Fruit fly (Drosophila melanogaster) whole organism, embryonic: ENCODE data around the gene Vps39.
A peak's percentile ranks its signal among the peaks of the same experiment; 100 is the strongest.

ENCODE experiments used
- ATbp ChIP-seq: fragments of 200-800 bp; sonication (Bioruptor generic); optimal IDR thresholded peaks from 2 replicates; lab custom pipeline; 2017; ENCODE audit warnings: missing biosample characterization, mild to moderate bottlenecking, missing genetic modification characterization, missing genetic modification reagents
- Adf1 ChIP-seq: fragments of 200-800 bp; sonication (Bioruptor generic); IDR thresholded peaks from 2 replicates; pipeline ENCODE4 v1.3.6; 2022; ENCODE audit warnings: missing biosample characterization, missing genetic modification characterization
- Atf6 ChIP-seq: fragments of 200-800 bp; sonication (Bioruptor generic); IDR thresholded peaks from 2 replicates; pipeline ENCODE4 v1.3.6; 2022; ENCODE audit warnings: missing biosample characterization, missing genetic modification characterization
- B-H1 ChIP-seq: fragments of 200-800 bp; sonication (Bioruptor generic); IDR thresholded peaks from 3 replicates; pipeline ENCODE4 v1.3.6; 2022; ENCODE audit warnings: missing biosample characterization, missing genetic modification characterization
- BtbVII ChIP-seq: fragments of 200-800 bp; sonication (Bioruptor generic); optimal IDR thresholded peaks from 3 replicates; lab custom pipeline; 2017; ENCODE audit warnings: missing biosample characterization, mild to moderate bottlenecking, missing genetic modification characterization
- CG11504 ChIP-seq: fragments of 200-800 bp; sonication (Bioruptor generic); optimal IDR thresholded peaks from 3 replicates; lab custom pipeline; 2019; ENCODE audit warnings: missing biosample characterization, mild to moderate bottlenecking, missing genetic modification characterization, moderate library complexity
- CG12155 ChIP-seq: fragments of 200-800 bp; sonication (Bioruptor generic); optimal IDR thresholded peaks from 3 replicates; lab custom pipeline; 2016; ENCODE audit warnings: missing biosample characterization, missing genetic modification characterization
- CG12236 ChIP-seq: fragments of 200-800 bp; sonication (Bioruptor generic); optimal IDR thresholded peaks from 2 replicates; lab custom pipeline; 2016; ENCODE audit warnings: missing biosample characterization, missing genetic modification characterization
- CG14667 ChIP-seq: fragments of 200-800 bp; sonication (Bioruptor generic); IDR thresholded peaks from 2 replicates; pipeline ENCODE4 v1.3.6; 2022; ENCODE audit warnings: missing biosample characterization, missing genetic modification characterization
- CG17328 ChIP-seq: fragments of 200-800 bp; sonication (Bioruptor generic); IDR thresholded peaks from 2 replicates; pipeline ENCODE4 v1.3.6; 2022; ENCODE audit warnings: missing biosample characterization, missing genetic modification characterization
- CG17568 ChIP-seq: fragments of 200-800 bp; sonication (Bioruptor generic); optimal IDR thresholded peaks from 2 replicates; lab custom pipeline; 2018; ENCODE audit warnings: missing biosample characterization, mild to moderate bottlenecking, missing genetic modification characterization, moderate library complexity
- CG2875 ChIP-seq: fragments of 200-800 bp; sonication (Bioruptor generic); optimal IDR thresholded peaks from 2 replicates; lab custom pipeline; 2017; ENCODE audit warnings: missing biosample characterization, mild to moderate bottlenecking, missing genetic modification characterization, missing genetic modification reagents
- CG34422 ChIP-seq: fragments of 200-800 bp; sonication (Bioruptor generic); IDR thresholded peaks from 3 replicates; pipeline ENCODE4 v1.3.6; 2022; ENCODE audit warnings: missing biosample characterization, missing genetic modification characterization
- CG6765 ChIP-seq: fragments of 200-800 bp; sonication (Bioruptor generic); optimal IDR thresholded peaks from 3 replicates; lab custom pipeline; 2017; ENCODE audit warnings: missing biosample characterization, mild to moderate bottlenecking, missing genetic modification characterization
- CG6854 ChIP-seq: fragments of 200-800 bp; sonication (Bioruptor generic); optimal IDR thresholded peaks from 3 replicates; lab custom pipeline; 2017; ENCODE audit warnings: missing biosample characterization, mild to moderate bottlenecking, missing genetic modification characterization
- CG8924 ChIP-seq: fragments of 200-800 bp; optimal IDR thresholded peaks from 3 replicates; lab custom pipeline; 2019; ENCODE audit warnings: missing biosample characterization, mild to moderate bottlenecking, missing genetic modification characterization, moderate library complexity
- Gug ChIP-seq: fragments of 200-800 bp; sonication (Bioruptor generic); IDR thresholded peaks from 4 replicates; pipeline ENCODE4 v1.3.6; 2022; ENCODE audit warnings: missing biosample characterization, missing genetic modification characterization
- HLH4C ChIP-seq: fragments of 200-800 bp; sonication (Bioruptor generic); IDR thresholded peaks from 3 replicates; pipeline ENCODE4 v1.3.6; 2022; ENCODE audit warnings: missing biosample characterization, missing genetic modification characterization; ENCODE audit not compliant: partially characterized antibody
- HmgZ ChIP-seq: fragments of 200-800 bp; sonication (Bioruptor generic); optimal IDR thresholded peaks from 2 replicates; lab custom pipeline; 2018; ENCODE audit warnings: missing biosample characterization, mild to moderate bottlenecking, missing genetic modification characterization
- Hr51 ChIP-seq, 2 experiments: fragments of 200-800 bp; sonication (Bioruptor generic); optimal IDR thresholded peaks; 2 replicates in 1 of 2; 3 replicates in 1 of 2; lab custom pipeline; 2016 to 2018; ENCODE audit warnings: missing biosample characterization in 2 of 2, missing genetic modification characterization in 2 of 2, mild to moderate bottlenecking in 1 of 2, moderate library complexity in 1 of 2
- Lhr ChIP-seq: fragments of 200-800 bp; sonication (Bioruptor generic); optimal IDR thresholded peaks from 3 replicates; lab custom pipeline; 2017; ENCODE audit warnings: mild to moderate bottlenecking, missing biosample characterization, missing genetic modification reagents, missing genetic modification characterization
- MBD-R2 ChIP-seq: fragments of 200-800 bp; sonication (Bioruptor generic); IDR thresholded peaks from 2 replicates; pipeline ENCODE4 v1.3.6; 2022; ENCODE audit warnings: missing biosample characterization, missing genetic modification characterization
- Mes4 ChIP-seq: fragments of 200-800 bp; sonication (Bioruptor generic); optimal IDR thresholded peaks from 2 replicates; lab custom pipeline; 2016; ENCODE audit warnings: missing biosample characterization, missing genetic modification characterization
- NFAT ChIP-seq: fragments of 200-800 bp; sonication (Bioruptor generic); IDR thresholded peaks from 2 replicates; pipeline ENCODE4 v1.3.6; 2022; ENCODE audit warnings: missing biosample characterization, missing genetic modification characterization
- Nf-YA ChIP-seq: fragments of 200-800 bp; sonication (Bioruptor generic); IDR thresholded peaks from 2 replicates; pipeline ENCODE4 v1.3.6; 2022; ENCODE audit warnings: missing biosample characterization, missing genetic modification characterization
- Opbp ChIP-seq: fragments of 200-800 bp; sonication (Bioruptor generic); IDR thresholded peaks from 3 replicates; pipeline ENCODE4 v1.3.6; 2022; ENCODE audit warnings: missing biosample characterization, missing genetic modification characterization; ENCODE audit not compliant: partially characterized antibody
- Side ChIP-seq: fragments of 200-800 bp; sonication (Bioruptor generic); optimal IDR thresholded peaks from 2 replicates; lab custom pipeline; 2016; ENCODE audit warnings: missing biosample characterization, missing genetic modification characterization
- Trl ChIP-seq, 3 experiments: fragments of >200 bp in 2 of 3; fragments of 200-800 bp in 1 of 3; sonication (Bioruptor generic) in 1 of 3; optimal IDR thresholded peaks; 2 replicates in 1 of 3; 3 replicates in 2 of 3; lab custom pipeline; 2016 to 2017; ENCODE audit warnings: missing biosample characterization in 1 of 3, missing genetic modification characterization in 1 of 3
- ase ChIP-seq: fragments of 200-800 bp; sonication (Bioruptor generic); IDR thresholded peaks from 3 replicates; pipeline ENCODE4 v1.3.6; 2022; ENCODE audit warnings: missing biosample characterization, missing genetic modification characterization
- cato ChIP-seq: fragments of 200-800 bp; sonication (Bioruptor generic); optimal IDR thresholded peaks from 2 replicates; lab custom pipeline; 2016; ENCODE audit warnings: missing biosample characterization, missing genetic modification characterization, borderline replicate concordance
- cg ChIP-seq: fragments of 200-800 bp; sonication (Bioruptor generic); optimal IDR thresholded peaks from 3 replicates; lab custom pipeline; 2019; ENCODE audit warnings: missing biosample characterization, mild to moderate bottlenecking, missing genetic modification characterization, moderate library complexity
- chinmo ChIP-seq: fragments of 200-800 bp; sonication (Bioruptor generic); IDR thresholded peaks from 4 replicates; pipeline ENCODE4 v1.3.6; 2022; ENCODE audit warnings: missing biosample characterization, missing genetic modification characterization; ENCODE audit not compliant: partially characterized antibody
- ci ChIP-seq: fragments of 200-800 bp; sonication (Bioruptor generic); IDR thresholded peaks from 3 replicates; pipeline ENCODE4 v1.3.6; 2022; ENCODE audit warnings: missing biosample characterization, missing genetic modification characterization
- dysf ChIP-seq: fragments of 200-800 bp; sonication (Bioruptor generic); IDR thresholded peaks from 3 replicates; pipeline ENCODE4 v1.3.6; 2022; ENCODE audit warnings: missing biosample characterization, missing genetic modification characterization
- eyg ChIP-seq: fragments of 200-800 bp; sonication (Bioruptor generic); optimal IDR thresholded peaks from 3 replicates; lab custom pipeline; 2016; ENCODE audit warnings: missing biosample characterization, missing genetic modification characterization
- ftz-f1 ChIP-seq: fragments of 200-800 bp; sonication (Bioruptor generic); optimal IDR thresholded peaks from 2 replicates; lab custom pipeline; 2016; ENCODE audit warnings: missing biosample characterization, missing genetic modification characterization
- gcm2 ChIP-seq: fragments of 200-800 bp; sonication (Bioruptor generic); optimal IDR thresholded peaks from 2 replicates; lab custom pipeline; 2016; ENCODE audit warnings: missing biosample characterization, missing genetic modification characterization
- ind ChIP-seq: fragments of 200-800 bp; sonication (Bioruptor generic); optimal IDR thresholded peaks from 3 replicates; lab custom pipeline; 2016; ENCODE audit warnings: missing biosample characterization, missing genetic modification characterization
- jing ChIP-seq: fragments of 200-800 bp; sonication (Bioruptor generic); optimal IDR thresholded peaks from 2 replicates; lab custom pipeline; 2018; ENCODE audit warnings: missing biosample characterization, mild to moderate bottlenecking, missing genetic modification characterization
- kay ChIP-seq: fragments of 200-800 bp; sonication (Bioruptor generic); optimal IDR thresholded peaks from 2 replicates; lab custom pipeline; 2016; ENCODE audit warnings: missing biosample characterization, missing genetic modification characterization
- ken ChIP-seq: fragments of 200-800 bp; sonication (Bioruptor generic); IDR thresholded peaks from 3 replicates; pipeline ENCODE4 v1.3.6; 2022; ENCODE audit warnings: missing biosample characterization, missing genetic modification characterization
- klu ChIP-seq: fragments of 200-800 bp; sonication (Bioruptor generic); IDR thresholded peaks from 2 replicates; pipeline ENCODE4 v1.3.6; 2022; ENCODE audit warnings: missing biosample characterization, missing genetic modification characterization
- kni ChIP-seq: fragments of 200-800 bp; sonication (Bioruptor generic); optimal IDR thresholded peaks from 3 replicates; lab custom pipeline; 2017; ENCODE audit warnings: mild to moderate bottlenecking, missing biosample characterization, missing genetic modification reagents, missing genetic modification characterization
- lbe ChIP-seq: fragments of 200-800 bp; sonication (Bioruptor generic); optimal IDR thresholded peaks from 2 replicates; lab custom pipeline; 2016; ENCODE audit warnings: missing biosample characterization, mild to moderate bottlenecking, missing genetic modification characterization
- nmo ChIP-seq: fragments of 200-800 bp; sonication (Bioruptor generic); optimal IDR thresholded peaks from 2 replicates; lab custom pipeline; 2018; ENCODE audit warnings: missing biosample characterization, mild to moderate bottlenecking, missing genetic modification characterization, moderate library complexity
- otp ChIP-seq: fragments of 200-800 bp; sonication (Bioruptor generic); IDR thresholded peaks from 3 replicates; pipeline ENCODE4, ENCODE4 v1.3.6; 2022; ENCODE audit warnings: missing biosample characterization, missing genetic modification characterization
- pb ChIP-seq: fragments of 200-800 bp; sonication (Bioruptor generic); optimal IDR thresholded peaks from 3 replicates; lab custom pipeline; 2016; ENCODE audit warnings: missing biosample characterization, missing genetic modification characterization
- trem ChIP-seq: fragments of 200-800 bp; optimal IDR thresholded peaks from 3 replicates; lab custom pipeline; 2019; ENCODE audit warnings: missing biosample characterization, mild to moderate bottlenecking, missing genetic modification characterization, moderate library complexity
- tup ChIP-seq: fragments of 200-800 bp; sonication (Bioruptor generic); optimal IDR thresholded peaks from 2 replicates; lab custom pipeline; 2016; ENCODE audit warnings: missing biosample characterization, mild to moderate bottlenecking, missing genetic modification characterization, moderate library complexity
- wdn ChIP-seq: fragments of 200-800 bp; sonication (Bioruptor generic); IDR thresholded peaks from 2 replicates; pipeline ENCODE4 v1.3.6; 2022; ENCODE audit warnings: missing biosample characterization, missing genetic modification characterization

Gene Vps39

DNA sequence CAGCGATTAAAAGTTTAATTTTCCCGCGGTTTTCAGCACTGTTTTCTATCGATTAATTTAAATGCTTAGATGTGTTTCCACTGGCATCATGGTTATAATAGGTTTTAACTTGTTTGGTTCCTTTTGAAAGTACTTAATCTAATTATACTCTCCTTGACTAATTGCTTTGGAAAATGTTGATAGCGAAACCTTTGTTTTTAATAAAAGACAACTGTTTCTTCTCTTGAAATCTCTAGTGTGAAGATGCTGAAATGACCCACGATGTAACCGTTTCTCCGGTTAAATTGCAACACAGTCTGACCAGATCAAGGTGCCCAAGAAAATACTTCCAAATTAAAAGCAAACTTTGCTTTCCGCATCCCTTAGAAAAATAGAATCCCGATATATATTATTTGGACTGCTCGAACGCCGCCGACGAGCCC, 24.7 kb upstream of the Vps39 start, which contains the start of gene Dlc90F (continued):
- TF ChIP-seq B-H1 (GFP tag; lab: Robert Waterston, UW) (peak; percentile 64; the same call in 2 of the 3 replicates), Mes4 (peak; percentile 81), CG12236 (GFP tag; lab: Kevin White, UChicago) (peak; percentile 19), CG14667 (peak; percentile 77), MBD-R2 (GFP tag; lab: Robert Waterston, UW) (no peak; the same call in none of the 2 replicates), ftz-f1 (GFP tag; lab: Kevin White, UChicago) (no peak), Lhr (peak; percentile 95), tup (GFP tag; lab: Kevin White, UChicago) (peak; percentile 6), CG6765 (no peak), ci (peak; percentile 84), chinmo (GFP tag; lab: Robert Waterston, UW) (no peak), CG11504 (peak; percentile 79), NFAT (GFP tag; lab: Robert Waterston, UW) (peak; percentile 65), cg (no peak), kni (GFP tag; lab: Kevin White, UChicago) (no peak), eyg (peak; percentile 78), Atf6 (GFP tag; lab: Robert Waterston, UW) (peak; percentile 74; the same call in 1 of the 2 replicates), lbe (peak; percentile 40), kay (GFP tag; lab: Kevin White, UChicago) (peak; percentile 88), trem (tag; lab: Kevin White, UChicago) (peak; percentile 83), wdn (GFP tag; lab: Robert Waterston, UW) (peak; percentile 41), jing (GFP tag; lab: Kevin White, UChicago) (peak; percentile 58), Opbp (GFP tag; lab: Robert Waterston, UW) (no peak), CG2875 (GFP tag; lab: Kevin White, UChicago) (no peak), klu (GFP tag; lab: Robert Waterston, UW) (peak; percentile 66), CG17568 (no peak), ind (GFP tag; lab: Kevin White, UChicago) (peak; percentile 82), ase (GFP tag; lab: Robert Waterston, UW) (peak; percentile 65; the same call in 2 of the 3 replicates), nmo (peak; percentile 91)

DNA sequence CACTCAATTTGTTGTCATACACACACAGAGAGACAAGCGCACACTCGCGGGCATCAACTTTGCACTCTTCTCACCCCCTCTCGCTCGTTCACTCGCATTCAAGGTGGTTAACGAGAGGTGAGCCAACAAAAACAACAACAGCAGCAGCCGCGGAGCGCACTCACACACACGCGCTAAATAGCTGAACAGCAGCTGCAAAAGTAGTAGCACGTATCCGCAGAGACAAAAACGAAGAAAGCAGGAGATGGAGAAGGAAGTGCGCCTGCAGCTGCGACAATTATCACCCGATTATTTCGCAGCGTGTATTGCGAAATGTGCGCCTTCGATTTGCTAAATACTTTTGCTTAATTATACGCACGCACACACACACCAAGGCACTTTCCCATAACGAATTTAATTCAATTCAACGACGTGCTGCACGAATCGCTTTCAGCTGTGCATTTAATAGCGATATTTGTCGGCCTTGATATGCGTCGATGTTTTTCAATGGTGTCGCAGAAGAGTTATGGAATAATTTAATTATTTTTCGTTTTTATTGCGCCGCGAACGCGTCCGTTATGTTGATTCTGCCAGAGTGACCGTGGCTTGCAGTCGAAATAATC, 24.2 kb upstream of the Vps39 start:
- TF ChIP-seq ken (GFP tag; lab: Robert Waterston, UW), result no peak; the same call in 2 of the 3 replicates
- no peak for TF ChIP-seq Nf-YA
- peak; percentile 44; the same call in 1 of the 2 replicates for TF ChIP-seq CG17328 (GFP tag; lab: Robert Waterston, UW)
- peak; percentile 70; the same call in 1 of the 3 replicates for TF ChIP-seq otp (GFP tag; lab: Robert Waterston, UW)
- peak; percentile 80; the same call in 2 of the 3 replicates for TF ChIP-seq CG34422 (GFP tag; lab: Robert Waterston, UW)
- peak; percentile 17; the same call in 1 of the 3 replicates for TF ChIP-seq dysf (GFP tag; lab: Robert Waterston, UW)
- peak; percentile 41 for TF ChIP-seq HmgZ (tag; lab: Kevin White, UChicago)
- no peak for TF ChIP-seq CG8924 (tag; lab: Kevin White, UChicago)
- TF ChIP-seq ind (GFP tag; lab: Kevin White, UChicago), result no peak
- TF ChIP-seq BtbVII, result peak; percentile 25
- peak; percentile 11 for TF ChIP-seq gcm2 (GFP tag; lab: Kevin White, UChicago)
- peak; percentile 41 to 53 for TF ChIP-seq Trl (optimal IDR thresholded peaks at IDR 0.05; lab: Kevin White, UChicago)
- no peak for TF ChIP-seq Trl (GFP tag; optimal IDR thresholded peaks at IDR 0.05; lab: Kevin White, UChicago)
- TF ChIP-seq Gug (GFP tag; lab: Robert Waterston, UW), result 0 out of 4 replicates have a peak, but pooled peaks have one; percentile 9
- peak in 1 of 2 experiments; percentile 32 for TF ChIP-seq Hr51 (GFP tag; optimal IDR thresholded peaks at IDR 0.05; lab: Kevin White, UChicago)
- TF ChIP-seq CG12155, result peak; percentile 54
- TF ChIP-seq pb (GFP tag; lab: Kevin White, UChicago), result peak; percentile 12
- peak; percentile 38; the same call in 1 of the 2 replicates for TF ChIP-seq Adf1
- no peak for TF ChIP-seq cato (GFP tag; lab: Kevin White, UChicago)
- peak; percentile 14 for TF ChIP-seq ATbp (GFP tag; lab: Kevin White, UChicago)
- TF ChIP-seq Side (GFP tag; lab: Kevin White, UChicago), result peak; percentile 35
- TF ChIP-seq HLH4C (GFP tag; lab: Robert Waterston, UW), result no peak
- peak; percentile 42 for TF ChIP-seq CG6854 (GFP tag; lab: Kevin White, UChicago)
